Fruit fly (Drosophila melanogaster) whole organism, embryonic: ENCODE results near the gene Indy.
A peak's percentile ranks its signal among the peaks of the same experiment; 100 is the strongest.

Experiments
- Asciz ChIP-seq: fragments of 200-800 bp; sonication (Bioruptor generic); optimal IDR thresholded peaks from 2 replicates; lab custom pipeline; 2017; ENCODE audit warnings: missing biosample characterization, mild to moderate bottlenecking, missing genetic modification characterization, missing genetic modification reagents
- Blimp-1 ChIP-seq: fragments of 200-800 bp; sonication (Bioruptor generic); optimal IDR thresholded peaks from 3 replicates; lab custom pipeline; 2018; ENCODE audit warnings: missing biosample characterization, missing genetic modification characterization, mild to moderate bottlenecking, moderate library complexity, missing genetic modification reagents
- CG10267 ChIP-seq: fragments of 200-800 bp; sonication (Bioruptor generic); optimal IDR thresholded peaks from 2 replicates; lab custom pipeline; 2018; ENCODE audit warnings: missing biosample characterization, mild to moderate bottlenecking, missing genetic modification characterization, moderate library complexity
- CG10543 ChIP-seq: fragments of 200-800 bp; sonication (Bioruptor generic); optimal IDR thresholded peaks from 3 replicates; lab custom pipeline; 2017; ENCODE audit warnings: missing biosample characterization, mild to moderate bottlenecking, missing genetic modification characterization, moderate library complexity
- CG11247 ChIP-seq: fragments of 200-800 bp; sonication (Bioruptor generic); IDR thresholded peaks from 2 replicates; pipeline ENCODE4 v1.3.6; 2022; ENCODE audit warnings: missing biosample characterization, missing genetic modification characterization
- CG12219 ChIP-seq: fragments of 200-800 bp; sonication (Bioruptor generic); optimal IDR thresholded peaks from 3 replicates; lab custom pipeline; 2018; ENCODE audit warnings: missing biosample characterization, mild to moderate bottlenecking, missing genetic modification characterization
- CG12659 ChIP-seq: fragments of 200-800 bp; sonication (Bioruptor generic); optimal IDR thresholded peaks from 3 replicates; lab custom pipeline; 2017; ENCODE audit warnings: mild to moderate bottlenecking, missing biosample characterization, missing genetic modification reagents, missing genetic modification characterization
- CG12942 ChIP-seq: fragments of 200-800 bp; sonication (Bioruptor generic); optimal IDR thresholded peaks from 3 replicates; lab custom pipeline; 2016; ENCODE audit warnings: missing biosample characterization, missing genetic modification characterization
- CG13287 ChIP-seq: fragments of 200-800 bp; sonication (Bioruptor generic); IDR thresholded peaks from 2 replicates; pipeline ENCODE4 v1.3.6; 2022; ENCODE audit warnings: missing biosample characterization, missing genetic modification characterization; ENCODE audit not compliant: partially characterized antibody
- CG14441 ChIP-seq: fragments of 200-800 bp; sonication (Bioruptor generic); IDR thresholded peaks from 2 replicates; pipeline ENCODE4 v1.3.6; 2022; ENCODE audit warnings: missing biosample characterization, missing genetic modification characterization
- CG14667 ChIP-seq: fragments of 200-800 bp; sonication (Bioruptor generic); IDR thresholded peaks from 2 replicates; pipeline ENCODE4 v1.3.6; 2022; ENCODE audit warnings: missing biosample characterization, missing genetic modification characterization
- CG15073 ChIP-seq: fragments of 200-800 bp; sonication (Bioruptor generic); optimal IDR thresholded peaks from 2 replicates; lab custom pipeline; 2016; ENCODE audit warnings: missing biosample characterization, missing genetic modification characterization
- CG1603 ChIP-seq: fragments of 200-800 bp; sonication (Bioruptor generic); optimal IDR thresholded peaks from 2 replicates; lab custom pipeline; 2019; ENCODE audit warnings: missing biosample characterization, mild to moderate bottlenecking, missing genetic modification characterization, moderate library complexity
- CG17328 ChIP-seq: fragments of 200-800 bp; sonication (Bioruptor generic); IDR thresholded peaks from 2 replicates; pipeline ENCODE4 v1.3.6; 2022; ENCODE audit warnings: missing biosample characterization, missing genetic modification characterization
- CG2712 ChIP-seq: fragments of 200-800 bp; optimal IDR thresholded peaks from 3 replicates; lab custom pipeline; 2019; ENCODE audit warnings: missing biosample characterization, mild to moderate bottlenecking, missing genetic modification characterization, moderate library complexity
- CG31441 ChIP-seq: fragments of 200-800 bp; sonication (Bioruptor generic); IDR thresholded peaks from 2 replicates; pipeline ENCODE4 v1.3.6; 2022; ENCODE audit warnings: missing biosample characterization, missing genetic modification characterization
- CG6254 ChIP-seq: fragments of 200-800 bp; sonication (Bioruptor generic); optimal IDR thresholded peaks from 3 replicates; lab custom pipeline; 2017; ENCODE audit warnings: mild to moderate bottlenecking, missing biosample characterization, missing genetic modification reagents, missing genetic modification characterization
- CG6689 ChIP-seq: fragments of 200-800 bp; sonication (Bioruptor generic); IDR thresholded peaks from 2 replicates; pipeline ENCODE4 v1.3.6; 2022; ENCODE audit warnings: missing biosample characterization, missing genetic modification characterization
- CG7839 ChIP-seq: fragments of 200-800 bp; sonication (Bioruptor generic); optimal IDR thresholded peaks from 3 replicates; lab custom pipeline; 2018; ENCODE audit warnings: missing biosample characterization, mild to moderate bottlenecking, missing genetic modification characterization, moderate library complexity
- Fer3 ChIP-seq: fragments of 200-800 bp; sonication (Bioruptor generic); optimal IDR thresholded peaks from 2 replicates; lab custom pipeline; 2018; ENCODE audit warnings: missing biosample characterization, mild to moderate bottlenecking, missing genetic modification characterization, moderate library complexity
- HLH54F ChIP-seq: fragments of 200-800 bp; sonication (Bioruptor generic); optimal IDR thresholded peaks from 3 replicates; lab custom pipeline; 2016; ENCODE audit warnings: missing biosample characterization, missing genetic modification characterization
- Hr3 ChIP-seq: fragments of 200-800 bp; sonication (Bioruptor generic); optimal IDR thresholded peaks from 3 replicates; lab custom pipeline; 2016; ENCODE audit warnings: missing biosample characterization, missing genetic modification characterization
- Hr78 ChIP-seq, 2 experiments: fragments of 200-800 bp in 1 of 2; fragments of >200 bp in 1 of 2; sonication (Bioruptor generic) in 1 of 2; optimal IDR thresholded peaks; 2 replicates each; lab custom pipeline; 2017 to 2019; ENCODE audit warnings: missing biosample characterization in 2 of 2, missing genetic modification characterization in 2 of 2, mild to moderate bottlenecking in 1 of 2, moderate library complexity in 1 of 2
- MTF-1 ChIP-seq: fragments of 200-800 bp; sonication (Bioruptor generic); optimal IDR thresholded peaks from 2 replicates; lab custom pipeline; 2018; ENCODE audit warnings: missing biosample characterization, mild to moderate bottlenecking, missing genetic modification characterization, borderline replicate concordance
- Mad ChIP-seq: fragments of 200-800 bp; sonication (Bioruptor generic); optimal IDR thresholded peaks from 2 replicates; lab custom pipeline; 2016; ENCODE audit warnings: missing biosample characterization, missing genetic modification characterization
- Mrtf ChIP-seq: fragments of 200-800 bp; sonication (Bioruptor generic); IDR thresholded peaks from 3 replicates; pipeline ENCODE4 v1.3.6; 2022; ENCODE audit warnings: missing biosample characterization, missing genetic modification characterization
- Neu2 ChIP-seq: fragments of 200-800 bp; sonication (Bioruptor generic); optimal IDR thresholded peaks from 3 replicates; lab custom pipeline; 2016; ENCODE audit warnings: missing biosample characterization, missing genetic modification characterization, borderline replicate concordance
- Nf-YB ChIP-seq: fragments of 200-800 bp; sonication (Bioruptor generic); optimal IDR thresholded peaks from 3 replicates; lab custom pipeline; 2019; ENCODE audit warnings: missing biosample characterization, mild to moderate bottlenecking, missing genetic modification characterization, moderate library complexity
- Oaz ChIP-seq: fragments of 200-800 bp; sonication (Bioruptor generic); IDR thresholded peaks from 2 replicates; pipeline ENCODE4 v1.3.6; 2022; ENCODE audit warnings: missing biosample characterization, missing genetic modification characterization
- Ptx1 ChIP-seq: fragments of 200-800 bp; sonication (Bioruptor generic); IDR thresholded peaks from 2 replicates; pipeline ENCODE4 v1.3.6; 2022; ENCODE audit warnings: missing biosample characterization, missing genetic modification characterization
- Rfx ChIP-seq: fragments of 200-800 bp; sonication (Bioruptor generic); IDR thresholded peaks from 2 replicates; pipeline ENCODE4 v1.3.6; 2022; ENCODE audit warnings: missing biosample characterization, missing genetic modification characterization
- TFAM ChIP-seq: fragments of 200-800 bp; sonication (Bioruptor generic); optimal IDR thresholded peaks from 2 replicates; lab custom pipeline; 2017; ENCODE audit warnings: missing biosample characterization, missing genetic modification characterization, inconsistent platforms
- Usf ChIP-seq: fragments of 200-800 bp; sonication (Bioruptor generic); optimal IDR thresholded peaks from 2 replicates; lab custom pipeline; 2017; ENCODE audit warnings: missing genotype, missing biosample characterization, missing genetic modification characterization
- Xrp1 ChIP-seq: fragments of 200-800 bp; sonication (Bioruptor generic); IDR thresholded peaks from 2 replicates; pipeline ENCODE4 v1.3.6; 2022; ENCODE audit warnings: missing biosample characterization, missing genetic modification characterization
- bab2 ChIP-seq: fragments of 200-800 bp; sonication (Bioruptor generic); optimal IDR thresholded peaks from 2 replicates; lab custom pipeline; 2016; ENCODE audit warnings: missing biosample characterization, missing genetic modification characterization
- chinmo ChIP-seq: fragments of 200-800 bp; sonication (Bioruptor generic); IDR thresholded peaks from 4 replicates; pipeline ENCODE4 v1.3.6; 2022; ENCODE audit warnings: missing biosample characterization, missing genetic modification characterization; ENCODE audit not compliant: partially characterized antibody
- cwo ChIP-seq: fragments of 200-800 bp; sonication (Bioruptor generic); optimal IDR thresholded peaks from 3 replicates; lab custom pipeline; 2017; ENCODE audit warnings: missing biosample characterization, missing genetic modification characterization, mild to moderate bottlenecking, moderate library complexity, missing genetic modification reagents
- nom ChIP-seq: fragments of 200-800 bp; sonication (Bioruptor generic); optimal IDR thresholded peaks from 2 replicates; lab custom pipeline; 2017; ENCODE audit warnings: missing biosample characterization, missing genetic modification characterization, mild to moderate bottlenecking, moderate library complexity, missing genetic modification reagents
- pho ChIP-seq: fragments of 200-800 bp; sonication (Bioruptor generic); optimal IDR thresholded peaks from 2 replicates; lab custom pipeline; 2016; ENCODE audit warnings: missing biosample characterization, missing genetic modification characterization
- scrt ChIP-seq: fragments of 200-800 bp; sonication (Bioruptor generic); optimal IDR thresholded peaks from 2 replicates; lab custom pipeline; 2018; ENCODE audit warnings: missing biosample characterization, mild to moderate bottlenecking, missing genetic modification characterization, moderate library complexity
- sens-2 ChIP-seq: fragments of 200-800 bp; sonication (Bioruptor generic); IDR thresholded peaks from 2 replicates; pipeline ENCODE4 v1.3.6; 2022; ENCODE audit warnings: missing biosample characterization, missing genetic modification characterization
- sima ChIP-seq: fragments of 200-800 bp; sonication (Bioruptor generic); optimal IDR thresholded peaks from 2 replicates; lab custom pipeline; 2016; ENCODE audit warnings: missing biosample characterization, missing genetic modification characterization
- slou ChIP-seq: fragments of 200-800 bp; sonication (Bioruptor generic); optimal IDR thresholded peaks from 3 replicates; lab custom pipeline; 2016; ENCODE audit warnings: missing biosample characterization, missing genetic modification characterization
- slp2 ChIP-seq: fragments of 200-800 bp; sonication (Bioruptor generic); optimal IDR thresholded peaks from 2 replicates; lab custom pipeline; 2016; ENCODE audit warnings: missing biosample characterization, missing genetic modification characterization
- ssp ChIP-seq: fragments of 200-800 bp; sonication (Bioruptor generic); IDR thresholded peaks from 2 replicates; pipeline ENCODE4 v1.3.6; 2022; ENCODE audit warnings: missing biosample characterization, missing genetic modification characterization
- tap ChIP-seq: fragments of 200-800 bp; optimal IDR thresholded peaks from 3 replicates; lab custom pipeline; 2019; ENCODE audit warnings: missing biosample characterization, mild to moderate bottlenecking, missing genetic modification characterization, moderate library complexity
- trem ChIP-seq: fragments of 200-800 bp; optimal IDR thresholded peaks from 3 replicates; lab custom pipeline; 2019; ENCODE audit warnings: missing biosample characterization, mild to moderate bottlenecking, missing genetic modification characterization, moderate library complexity
- unpg ChIP-seq: fragments of 200-800 bp; sonication (Bioruptor generic); optimal IDR thresholded peaks from 3 replicates; lab custom pipeline; 2018; ENCODE audit warnings: missing biosample characterization, mild to moderate bottlenecking, missing genetic modification characterization, moderate library complexity

Gene Indy

DNA sequence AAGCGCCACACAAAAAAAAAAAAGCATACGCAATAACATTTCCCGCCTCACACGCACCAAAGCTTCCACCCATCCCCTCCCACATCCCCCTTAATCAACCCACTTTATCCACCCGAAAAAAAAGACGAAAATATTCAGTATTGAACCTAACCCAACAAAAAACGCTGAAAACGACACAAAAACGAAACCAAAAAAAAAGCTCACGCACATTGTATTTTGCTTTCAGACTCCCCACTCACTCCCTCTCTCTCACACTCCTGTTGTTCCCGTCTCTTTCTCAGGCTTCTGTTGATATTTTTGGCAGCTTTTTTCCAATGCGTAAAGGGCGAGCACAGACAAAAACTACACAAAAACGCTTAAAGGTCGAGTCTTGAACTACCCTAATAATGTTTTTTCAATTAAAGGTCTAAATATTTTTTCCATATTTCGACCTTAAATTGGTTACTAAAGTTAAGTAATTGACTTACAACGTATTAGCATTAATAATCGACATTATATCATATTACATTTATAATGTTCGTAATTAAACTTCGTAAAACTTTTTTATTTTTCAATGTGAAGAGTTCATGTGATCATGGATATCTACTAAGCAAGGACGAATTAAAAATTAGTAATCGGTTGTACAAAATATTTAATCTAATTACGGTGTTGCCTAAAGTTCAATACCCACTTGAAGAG, 59.5 kb downstream of the Indy start (continued):
- TF ChIP-seq nom (GFP tag; lab: Kevin White, UChicago) = no peak
- TF ChIP-seq Usf = no peak
- TF ChIP-seq HLH54F (GFP tag; lab: Kevin White, UChicago) = peak; percentile 52
- peak in 1 of 2 experiments; percentile 25 for TF ChIP-seq Hr78 (GFP tag; optimal IDR thresholded peaks at IDR 0.05; lab: Kevin White, UChicago)
- TF ChIP-seq unpg = peak; percentile 67
- no peak for TF ChIP-seq Oaz (GFP tag; lab: Robert Waterston, UW)
- TF ChIP-seq Xrp1 (GFP tag; lab: Robert Waterston, UW) = no peak
- peak; percentile 66 for TF ChIP-seq Fer3 (tag; lab: Kevin White, UChicago)
- TF ChIP-seq CG14441 (GFP tag; lab: Robert Waterston, UW) = peak; percentile 40; the same call in 1 of the 2 replicates
- TF ChIP-seq CG12659 (GFP tag; lab: Kevin White, UChicago) = peak; percentile 61
- 0 out of 2 replicates have a peak, but pooled peaks have one; percentile 8 for TF ChIP-seq ssp
- peak; percentile 38 for TF ChIP-seq slp2 (GFP tag; lab: Kevin White, UChicago)
- peak; percentile 53 for TF ChIP-seq Blimp-1 (GFP tag; lab: Kevin White, UChicago)
- TF ChIP-seq CG6254 (GFP tag; lab: Kevin White, UChicago) = no peak
- peak; percentile 26 for TF ChIP-seq bab2 (GFP tag; lab: Kevin White, UChicago)
- TF ChIP-seq CG6689 (GFP tag; lab: Robert Waterston, UW) = peak; percentile 62
- no peak; the same call in none of the 2 replicates for TF ChIP-seq CG31441 (GFP tag; lab: Robert Waterston, UW)
- peak; percentile 7 for TF ChIP-seq CG1603 (tag; lab: Kevin White, UChicago)
- TF ChIP-seq Neu2 (GFP tag; lab: Kevin White, UChicago) = no peak
- TF ChIP-seq pho (GFP tag; lab: Kevin White, UChicago) = peak; percentile 29
- TF ChIP-seq, all 482 proteins: peak for 233

- TF ChIP-seq Ptx1 (GFP tag; lab: Robert Waterston, UW) (peak; percentile 56), MTF-1 (no peak), Nf-YB (GFP tag; lab: Kevin White, UChicago) (no peak), Asciz (GFP tag; lab: Kevin White, UChicago) (peak; percentile 28), Hr3 (GFP tag; lab: Kevin White, UChicago) (no peak), cwo (GFP tag; lab: Kevin White, UChicago) (peak; percentile 24), CG10543 (GFP tag; lab: Kevin White, UChicago) (no peak), sens-2 (no peak), Mrtf (GFP tag; lab: Robert Waterston, UW) (no peak), CG12942 (no peak), Rfx (GFP tag; lab: Robert Waterston, UW) (peak; percentile 42), chinmo (GFP tag; lab: Robert Waterston, UW) (no peak), CG12659 (GFP tag; lab: Kevin White, UChicago) (peak; percentile 11), slou (GFP tag; lab: Kevin White, UChicago) (no peak), sima (GFP tag; lab: Kevin White, UChicago) (no peak), scrt (GFP tag; lab: Kevin White, UChicago) (peak; percentile 23), CG17328 (GFP tag; lab: Robert Waterston, UW) (no peak; the same call in 1 of the 2 replicates), TFAM (GFP tag; lab: Kevin White, UChicago) (no peak), CG11247 (0 out of 2 replicates have a peak, but pooled peaks have one; percentile 39), CG13287 (GFP tag; lab: Robert Waterston, UW) (peak; percentile 12; the same call in 1 of the 2 replicates), Mad (GFP tag; lab: Kevin White, UChicago) (no peak), CG14667 (GFP tag; lab: Robert Waterston, UW) (no peak), CG12219 (GFP tag; lab: Kevin White, UChicago) (no peak), tap (tag; lab: Kevin White, UChicago) (peak; percentile 52), CG15073 (GFP tag; lab: Kevin White, UChicago) (no peak), Usf (no peak), trem (tag; lab: Kevin White, UChicago) (no peak), CG2712 (tag; lab: Kevin White, UChicago) (peak; percentile 24), CG7839 (tag; lab: Kevin White, UChicago) (peak; percentile 25), CG10267 (tag; lab: Kevin White, UChicago) (no peak)
Measured at dm6 chr3L:18786066-18786426, 60.0 kb downstream of the Indy start.
